Worm (Caenorhabditis elegans) whole organism, late embryonic: ENCODE results near the gene F36G9.15.

Experiments used
- C08G9.2 ChIP-seq: sonication (generic microtip); optimal IDR thresholded peaks from 2 replicates; lab custom pipeline; 2016; ENCODE audit warnings: mild to moderate bottlenecking, missing genetic modification characterization, moderate library complexity, missing compliant biosample characterization
- K02D7.2 ChIP-seq: sonication (generic microtip); optimal IDR thresholded peaks from 2 replicates; lab custom pipeline; 2017; ENCODE audit warnings: mild to moderate bottlenecking, missing genetic modification characterization, missing compliant biosample characterization
- K09A11.1 ChIP-seq: sonication (generic microtip); optimal IDR thresholded peaks from 2 replicates; lab custom pipeline; 2017; ENCODE audit warnings: antibody characterized with exemption, mild to moderate bottlenecking, missing genetic modification characterization, missing compliant biosample characterization; ENCODE audit not compliant: insufficient read depth
- Y22D7AL.16 ChIP-seq: sonication (generic microtip); optimal IDR thresholded peaks from 2 replicates; lab custom pipeline; 2016; ENCODE audit warnings: missing genetic modification characterization, missing compliant biosample characterization
- ahr-1 ChIP-seq: sonication (generic microtip); optimal IDR thresholded peaks from 2 replicates; lab custom pipeline; 2016; ENCODE audit warnings: missing genetic modification characterization, missing compliant biosample characterization
- ceh-18 ChIP-seq: sonication (generic microtip); optimal IDR thresholded peaks from 2 replicates; lab custom pipeline; 2016; ENCODE audit warnings: missing genetic modification characterization, missing compliant biosample characterization
- ceh-22 ChIP-seq: sonication (generic microtip); optimal IDR thresholded peaks from 2 replicates; lab custom pipeline; 2017; ENCODE audit warnings: missing biosample characterization, missing genetic modification characterization
- ceh-30 ChIP-seq: fragments of 150-350 bp; optimal IDR thresholded peaks from 2 replicates; lab custom pipeline; 2014; ENCODE audit warnings: missing biosample characterization, missing genetic modification characterization
- ceh-31 ChIP-seq: sonication (generic microtip); optimal IDR thresholded peaks from 2 replicates; lab custom pipeline; 2016; ENCODE audit warnings: missing genetic modification characterization, missing compliant biosample characterization
- ceh-34 ChIP-seq: sonication (generic microtip); optimal IDR thresholded peaks from 2 replicates; lab custom pipeline; 2016; ENCODE audit warnings: mild to moderate bottlenecking, missing genetic modification characterization, missing compliant biosample characterization
- ceh-45 ChIP-seq: fragments of 200-800 bp; sonication (Bioruptor generic); IDR thresholded peaks from 2 replicates; pipeline ENCODE4 v1.3.6; 2022; ENCODE audit warnings: missing genetic modification reagents, missing genetic modification characterization, missing compliant biosample characterization
- ceh-6 ChIP-seq: fragments of 200-800 bp; sonication (Bioruptor generic); optimal IDR thresholded peaks from 2 replicates; lab custom pipeline; 2018; ENCODE audit warnings: mild to moderate bottlenecking, missing genetic modification characterization, missing compliant biosample characterization
- ceh-9 ChIP-seq: sonication (generic microtip); optimal IDR thresholded peaks from 2 replicates; lab custom pipeline; 2016; ENCODE audit warnings: mild to moderate bottlenecking, missing genetic modification characterization, inconsistent platforms, missing compliant biosample characterization
- dmd-4 ChIP-seq: sonication (generic microtip); optimal IDR thresholded peaks from 2 replicates; lab custom pipeline; 2016; ENCODE audit warnings: borderline replicate concordance, missing genetic modification characterization, missing compliant biosample characterization
- elt-4 ChIP-seq: sonication (generic microtip); optimal IDR thresholded peaks from 2 replicates; lab custom pipeline; 2016; ENCODE audit warnings: missing genetic modification characterization, missing compliant biosample characterization
- ets-4 ChIP-seq: sonication (generic microtip); optimal IDR thresholded peaks from 2 replicates; lab custom pipeline; 2016; ENCODE audit warnings: missing genetic modification characterization, missing compliant biosample characterization
- eyg-1 ChIP-seq: sonication (generic microtip); optimal IDR thresholded peaks from 2 replicates; lab custom pipeline; 2016; ENCODE audit warnings: missing genotype, missing genetic modification characterization, missing compliant biosample characterization
- fax-1 ChIP-seq: sonication (generic microtip); optimal IDR thresholded peaks from 2 replicates; lab custom pipeline; 2016; ENCODE audit warnings: missing genotype, missing genetic modification characterization, missing compliant biosample characterization
- fkh-10 ChIP-seq: fragments of 150-350 bp; optimal IDR thresholded peaks from 2 replicates; lab custom pipeline; 2014; ENCODE audit warnings: missing biosample characterization, missing genetic modification reagents, missing genetic modification characterization
- fkh-6 ChIP-seq: sonication (generic microtip); optimal IDR thresholded peaks from 2 replicates; lab custom pipeline; 2016; ENCODE audit warnings: missing genetic modification characterization, missing compliant biosample characterization
- gmeb-2 ChIP-seq: sonication (generic microtip); optimal IDR thresholded peaks from 2 replicates; lab custom pipeline; 2016; ENCODE audit warnings: missing genetic modification characterization, inconsistent platforms, missing compliant biosample characterization
- hlh-15 ChIP-seq: sonication (generic microtip); optimal IDR thresholded peaks from 2 replicates; lab custom pipeline; 2016; ENCODE audit warnings: missing genetic modification characterization, missing compliant biosample characterization
- hlh-8 ChIP-seq: sonication (generic microtip); optimal IDR thresholded peaks from 2 replicates; lab custom pipeline; 2016; ENCODE audit warnings: missing genotype, missing genetic modification characterization, missing compliant biosample characterization
- lim-6 ChIP-seq: sonication (generic microtip); optimal IDR thresholded peaks from 2 replicates; lab custom pipeline; 2016; ENCODE audit warnings: missing genetic modification characterization, missing compliant biosample characterization
- madf-2 ChIP-seq: sonication (generic microtip); optimal IDR thresholded peaks from 2 replicates; lab custom pipeline; 2017; ENCODE audit warnings: missing genetic modification characterization, missing compliant biosample characterization
- nhr-11 ChIP-seq: fragments of 150-350 bp; optimal IDR thresholded peaks from 2 replicates; lab custom pipeline; 2014; ENCODE audit warnings: missing biosample characterization, missing genetic modification characterization
- odd-2 ChIP-seq: sonication (generic microtip); optimal IDR thresholded peaks from 2 replicates; lab custom pipeline; 2017; ENCODE audit warnings: antibody characterized with exemption, mild to moderate bottlenecking, missing genetic modification characterization, missing compliant biosample characterization
- pag-3 ChIP-seq: sonication (generic microtip); optimal IDR thresholded peaks from 2 replicates; lab custom pipeline; 2016; ENCODE audit warnings: missing compliant biosample characterization, missing genetic modification characterization, borderline replicate concordance
- pat-9 ChIP-seq: fragments of 200-800 bp; sonication (Bioruptor generic); optimal IDR thresholded peaks from 2 replicates; lab custom pipeline; 2018; ENCODE audit warnings: mild to moderate bottlenecking, missing genetic modification characterization, moderate library complexity, missing compliant biosample characterization
- pha-2 ChIP-seq: sonication (generic microtip); optimal IDR thresholded peaks from 2 replicates; lab custom pipeline; 2017; ENCODE audit warnings: mild to moderate bottlenecking, missing genetic modification characterization, missing compliant biosample characterization
- pha-4 ChIP-seq: fragments of 150-350 bp; optimal IDR thresholded peaks from 2 replicates; lab custom pipeline; 2018; ENCODE audit warnings: missing biosample characterization, missing genetic modification reagents, missing genetic modification characterization
- pqm-1 ChIP-seq: sonication (generic microtip); optimal IDR thresholded peaks from 2 replicates; lab custom pipeline; 2016; ENCODE audit warnings: missing genetic modification characterization, missing compliant biosample characterization
- ref-2 ChIP-seq: sonication (generic microtip); optimal IDR thresholded peaks from 2 replicates; lab custom pipeline; 2016; ENCODE audit warnings: missing genetic modification characterization, missing compliant biosample characterization
- sdc-2 ChIP-seq: sonication (generic microtip); optimal IDR thresholded peaks from 2 replicates; lab custom pipeline; 2016; ENCODE audit warnings: missing genotype, missing genetic modification characterization, missing compliant biosample characterization
- sox-2 ChIP-seq: fragments of 200-800 bp; sonication (Bioruptor generic); IDR thresholded peaks from 2 replicates; pipeline ENCODE4 v1.3.6; 2022; ENCODE audit warnings: missing genetic modification reagents, missing genetic modification characterization, missing compliant biosample characterization
- sox-4 ChIP-seq: sonication (generic microtip); optimal IDR thresholded peaks from 2 replicates; lab custom pipeline; 2017; ENCODE audit warnings: mild to moderate bottlenecking, missing genetic modification characterization, inconsistent platforms, missing compliant biosample characterization
- tbx-2 ChIP-seq: sonication (generic microtip); optimal IDR thresholded peaks from 2 replicates; lab custom pipeline; 2016; ENCODE audit warnings: missing genetic modification characterization, missing compliant biosample characterization
- tbx-7 ChIP-seq: sonication (generic microtip); optimal IDR thresholded peaks from 2 replicates; lab custom pipeline; 2016; ENCODE audit warnings: missing genotype, missing genetic modification characterization, missing compliant biosample characterization
- ttx-3 ChIP-seq: sonication (generic microtip); optimal IDR thresholded peaks from 2 replicates; lab custom pipeline; 2016; ENCODE audit warnings: missing genetic modification reagents, missing genetic modification characterization, missing compliant biosample characterization
- unc-42 ChIP-seq: sonication (generic microtip); optimal IDR thresholded peaks from 2 replicates; lab custom pipeline; 2016; ENCODE audit warnings: missing genotype, missing genetic modification characterization, missing compliant biosample characterization
- unc-55 ChIP-seq: sonication (generic microtip); optimal IDR thresholded peaks from 2 replicates; lab custom pipeline; 2017; ENCODE audit warnings: missing biosample characterization, missing genetic modification reagents, missing genetic modification characterization
- zip-5 ChIP-seq: sonication (generic microtip); optimal IDR thresholded peaks from 2 replicates; lab custom pipeline; 2016; ENCODE audit warnings: missing genetic modification characterization, missing compliant biosample characterization

The F36G9.15 gene

ce11 chrV:15965114-15965513 lies 22.9 kb downstream of the F36G9.15 start, which contains the start of gene sri-2:
sri-2 (minus strand) TSS chrV:15965214.
- TF ChIP-seq pag-3 (tag; lab: Kevin White, UChicago): no peak

- TF ChIP-seq pqm-1 (tag; lab: Kevin White, UChicago) (no peak), pha-2 (tag; lab: Kevin White, UChicago) (no peak), C08G9.2 (tag; lab: Kevin White, UChicago) (no peak), sox-2 (GFP tag; lab: Robert Waterston, UW) (no peak), ets-4 (tag; lab: Kevin White, UChicago) (no peak), ceh-6 (GFP tag; lab: Kevin White, UChicago) (no peak), sdc-2 (no peak), madf-2 (tag; lab: Kevin White, UChicago) (no peak), zip-5 (no peak), ceh-45 (GFP tag; lab: Robert Waterston, UW) (no peak), fkh-10 (GFP tag; lab: Kevin White, UChicago) (no peak), ref-2 (tag; lab: Kevin White, UChicago) (no peak), dmd-4 (tag; lab: Kevin White, UChicago) (no peak), ttx-3 (tag; lab: Kevin White, UChicago) (no peak), K09A11.1 (no peak), odd-2 (no peak), unc-55 (GFP tag; lab: Kevin White, UChicago) (no peak)
Measured at ce11 chrV:15959456-15959855, 28.5 kb downstream of the F36G9.15 start.

- TF ChIP-seq pha-2 (tag; lab: Kevin White, UChicago) (no peak), K09A11.1 (no peak), ceh-18 (no peak), tbx-7 (no peak), fkh-6 (tag; lab: Kevin White, UChicago) (no peak), pqm-1 (tag; lab: Kevin White, UChicago) (no peak), hlh-15 (tag; lab: Kevin White, UChicago) (no peak), hlh-8 (tag; lab: Kevin White, UChicago) (no peak), sox-4 (tag; lab: Kevin White, UChicago) (no peak), ceh-30 (tag; lab: Kevin White, UChicago) (no peak), tbx-2 (no peak), odd-2 (no peak), K02D7.2 (tag; lab: Kevin White, UChicago) (no peak)
Measured at ce11 chrV:15957098-15957497, 30.9 kb downstream of the F36G9.15 start, which contains the start of gene F36G9.3. F36G9.3 (plus strand) TSS chrV:15957398.

ce11 chrV:15955497-15955896 lies 32.5 kb downstream of the F36G9.15 start, which contains the start of gene srh-186:
srh-186 (plus strand) TSS chrV:15955797.
- TF ChIP-seq ceh-9 (tag; lab: Kevin White, UChicago) (no peak), unc-42 (tag; lab: Kevin White, UChicago) (no peak), fax-1 (tag; lab: Kevin White, UChicago) (no peak), ahr-1 (tag; lab: Kevin White, UChicago) (no peak), gmeb-2 (tag; lab: Kevin White, UChicago) (no peak)
- TF ChIP-seq, all 69 proteins: peak for 0

DNA sequence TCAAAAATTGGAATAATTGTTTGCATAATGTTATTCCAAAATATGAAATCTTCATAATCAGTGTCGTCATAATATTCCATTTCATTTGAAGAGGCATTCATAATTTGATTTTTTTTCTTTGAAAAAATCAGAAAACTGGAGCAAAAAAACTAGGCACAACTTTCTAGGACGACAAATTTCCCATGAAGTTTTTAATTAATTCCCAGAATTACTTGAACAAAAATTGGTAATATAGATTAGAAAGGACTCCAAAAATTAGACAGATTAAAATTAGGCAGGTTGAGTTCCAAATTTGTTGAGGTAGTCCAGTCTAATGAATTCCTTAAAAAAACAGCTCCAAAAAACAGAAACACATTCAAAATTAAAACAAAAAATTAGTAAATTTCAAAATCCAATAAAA lies 33.0 kb downstream of the F36G9.15 start, which contains the start of gene srw-57:
Gene srw-57, minus strand, starts transcription at position 101 of the 400 bp plus-strand sequence.
- TF ChIP-seq ceh-31 (tag; lab: Kevin White, UChicago) (no peak), K09A11.1 (no peak), madf-2 (tag; lab: Kevin White, UChicago) (no peak), odd-2 (no peak), elt-4 (tag; lab: Kevin White, UChicago) (no peak), pha-2 (tag; lab: Kevin White, UChicago) (no peak), ets-4 (tag; lab: Kevin White, UChicago) (no peak), lim-6 (tag; lab: Kevin White, UChicago) (no peak), nhr-11 (tag; lab: Kevin White, UChicago) (no peak), hlh-8 (tag; lab: Kevin White, UChicago) (no peak), pat-9 (tag; lab: Kevin White, UChicago) (no peak), eyg-1 (tag; lab: Kevin White, UChicago) (no peak), pha-4 (tag; lab: Kevin White, UChicago) (no peak), ahr-1 (tag; lab: Kevin White, UChicago) (no peak), ttx-3 (tag; lab: Kevin White, UChicago) (no peak), unc-55 (GFP tag; lab: Kevin White, UChicago) (no peak), Y22D7AL.16 (tag; lab: Kevin White, UChicago) (no peak), ceh-30 (tag; lab: Kevin White, UChicago) (no peak), ceh-34 (no peak), ceh-22 (tag; lab: Kevin White, UChicago) (no peak)
